Fruit fly (Drosophila melanogaster) whole organism, embryonic: ENCODE results near the gene CG3448.
A peak's percentile ranks its signal among the peaks of the same experiment; 100 is the strongest.

Source experiments
- CG10543 ChIP-seq: fragments of 200-800 bp; sonication (Bioruptor generic); optimal IDR thresholded peaks from 3 replicates; lab custom pipeline; 2017; ENCODE audit warnings: missing biosample characterization, mild to moderate bottlenecking, missing genetic modification characterization, moderate library complexity
- CG11398 ChIP-seq: fragments of 200-800 bp; sonication (Bioruptor generic); optimal IDR thresholded peaks from 2 replicates; lab custom pipeline; 2016; ENCODE audit warnings: missing biosample characterization, missing genetic modification characterization
- CG1603 ChIP-seq: fragments of 200-800 bp; sonication (Bioruptor generic); optimal IDR thresholded peaks from 2 replicates; lab custom pipeline; 2019; ENCODE audit warnings: missing biosample characterization, mild to moderate bottlenecking, missing genetic modification characterization, moderate library complexity
- CG16779 ChIP-seq: fragments of 200-800 bp; sonication (Bioruptor generic); IDR thresholded peaks from 2 replicates; pipeline ENCODE4 v1.3.6; 2022; ENCODE audit warnings: missing biosample characterization, missing genetic modification characterization
- CG16813 ChIP-seq: fragments of 200-800 bp; sonication (Bioruptor generic); IDR thresholded peaks from 3 replicates; pipeline ENCODE4 v1.3.6; 2022; ENCODE audit warnings: missing biosample characterization, missing genetic modification characterization; ENCODE audit not compliant: partially characterized antibody
- CG17361 ChIP-seq: fragments of 200-800 bp; sonication (Bioruptor generic); IDR thresholded peaks from 3 replicates; pipeline ENCODE4 v1.3.6; 2022; ENCODE audit warnings: missing biosample characterization, missing genetic modification characterization
- CG17568 ChIP-seq: fragments of 200-800 bp; sonication (Bioruptor generic); optimal IDR thresholded peaks from 2 replicates; lab custom pipeline; 2018; ENCODE audit warnings: missing biosample characterization, mild to moderate bottlenecking, missing genetic modification characterization, moderate library complexity
- CG17802 ChIP-seq: fragments of 200-800 bp; sonication (Bioruptor generic); optimal IDR thresholded peaks from 2 replicates; lab custom pipeline; 2018; ENCODE audit warnings: missing biosample characterization, mild to moderate bottlenecking, missing genetic modification characterization, moderate library complexity
- CG18764 ChIP-seq: fragments of 200-800 bp; sonication (Bioruptor generic); optimal IDR thresholded peaks from 3 replicates; lab custom pipeline; 2016; ENCODE audit warnings: missing biosample characterization, missing genetic modification characterization
- CG2129 ChIP-seq: fragments of 200-800 bp; sonication (Bioruptor generic); IDR thresholded peaks from 2 replicates; pipeline ENCODE4 v1.3.6; 2022; ENCODE audit warnings: missing biosample characterization, missing genetic modification characterization; ENCODE audit not compliant: partially characterized antibody
- CG3281 ChIP-seq: fragments of 200-800 bp; sonication (Bioruptor generic); optimal IDR thresholded peaks from 3 replicates; lab custom pipeline; 2017; ENCODE audit warnings: missing biosample characterization, mild to moderate bottlenecking, missing genetic modification characterization
- CG33557 ChIP-seq: fragments of 200-800 bp; sonication (Bioruptor generic); optimal IDR thresholded peaks from 2 replicates; lab custom pipeline; 2019; ENCODE audit warnings: missing biosample characterization, mild to moderate bottlenecking, missing genetic modification characterization, moderate library complexity
- CG3726 ChIP-seq: fragments of 200-800 bp; sonication (Bioruptor generic); IDR thresholded peaks from 3 replicates; pipeline ENCODE4, ENCODE4 v1.3.6; 2022; ENCODE audit warnings: missing biosample characterization, missing genetic modification characterization
- CG3847 ChIP-seq: fragments of 200-800 bp; sonication (Bioruptor generic); IDR thresholded peaks from 2 replicates; pipeline ENCODE4 v1.3.6; 2022; ENCODE audit warnings: missing biosample characterization, missing genetic modification characterization
- CG7372 ChIP-seq: fragments of 200-800 bp; sonication (Bioruptor generic); IDR thresholded peaks from 2 replicates; pipeline ENCODE4 v1.3.6; 2022; ENCODE audit warnings: missing biosample characterization, missing genetic modification characterization
- CG8281 ChIP-seq: fragments of 200-800 bp; sonication (Bioruptor generic); optimal IDR thresholded peaks from 2 replicates; lab custom pipeline; 2018; ENCODE audit warnings: missing biosample characterization, mild to moderate bottlenecking, missing genetic modification characterization, moderate library complexity
- CG8478 ChIP-seq: fragments of >200 bp; optimal IDR thresholded peaks from 2 replicates; lab custom pipeline; 2018
- CHES-1-like ChIP-seq: fragments of 200-800 bp; sonication (Bioruptor generic); optimal IDR thresholded peaks from 2 replicates; lab custom pipeline; 2016; ENCODE audit warnings: missing biosample characterization, missing genetic modification characterization
- CoRest ChIP-seq: fragments of 200-800 bp; sonication (Bioruptor generic); optimal IDR thresholded peaks from 3 replicates; lab custom pipeline; 2018; ENCODE audit warnings: missing biosample characterization, mild to moderate bottlenecking, missing genetic modification characterization, moderate library complexity
- Dfd ChIP-seq, 2 experiments: fragments of >200 bp; optimal IDR thresholded peaks; 2 replicates each; lab custom pipeline; 2017; ENCODE audit warnings: missing biosample characterization in 2 of 2, missing genetic modification characterization in 2 of 2
- Doc3 ChIP-seq: fragments of 200-800 bp; sonication (Bioruptor generic); IDR thresholded peaks from 3 replicates; pipeline ENCODE4 v1.3.6; 2022; ENCODE audit warnings: missing biosample characterization, missing genetic modification characterization; ENCODE audit not compliant: partially characterized antibody
- Dp ChIP-seq: fragments of 200-800 bp; sonication (Bioruptor generic); optimal IDR thresholded peaks from 2 replicates; lab custom pipeline; 2018; ENCODE audit warnings: missing biosample characterization, mild to moderate bottlenecking, missing genetic modification characterization, moderate library complexity
- Drgx ChIP-seq: fragments of 200-800 bp; sonication (Bioruptor generic); IDR thresholded peaks from 2 replicates; pipeline ENCODE4 v1.3.6; 2022; ENCODE audit warnings: missing biosample characterization, missing genetic modification characterization
- E2f1 ChIP-seq: fragments of 200-800 bp; sonication (Bioruptor generic); IDR thresholded peaks from 2 replicates; pipeline ENCODE4 v1.3.6; 2022; ENCODE audit warnings: missing biosample characterization, missing genetic modification characterization
- Hand ChIP-seq: fragments of 200-800 bp; sonication (Bioruptor generic); optimal IDR thresholded peaks from 2 replicates; lab custom pipeline; 2017; ENCODE audit warnings: mild to moderate bottlenecking, missing biosample characterization, missing genetic modification reagents, missing genetic modification characterization
- HmgD ChIP-seq: fragments of 200-800 bp; sonication (Bioruptor generic); optimal IDR thresholded peaks from 3 replicates; lab custom pipeline; 2016; ENCODE audit warnings: missing biosample characterization, missing genetic modification characterization
- MBD-R2 ChIP-seq: fragments of 200-800 bp; sonication (Bioruptor generic); IDR thresholded peaks from 2 replicates; pipeline ENCODE4 v1.3.6; 2022; ENCODE audit warnings: missing biosample characterization, missing genetic modification characterization
- Max ChIP-seq: fragments of 200-800 bp; sonication (Bioruptor generic); optimal IDR thresholded peaks from 2 replicates; lab custom pipeline; 2016; ENCODE audit warnings: missing biosample characterization, mild to moderate bottlenecking, missing genetic modification characterization
- Med ChIP-seq: fragments of 200-800 bp; sonication (Bioruptor generic); peaks from one replicate; lab custom pipeline; 2016; ENCODE audit warnings: missing biosample characterization, missing genetic modification characterization, mild to moderate bottlenecking, inconsistent platforms, moderate library complexity
- Nf-YB ChIP-seq: fragments of 200-800 bp; sonication (Bioruptor generic); optimal IDR thresholded peaks from 3 replicates; lab custom pipeline; 2019; ENCODE audit warnings: missing biosample characterization, mild to moderate bottlenecking, missing genetic modification characterization, moderate library complexity
- Rfx ChIP-seq: fragments of 200-800 bp; sonication (Bioruptor generic); IDR thresholded peaks from 2 replicates; pipeline ENCODE4 v1.3.6; 2022; ENCODE audit warnings: missing biosample characterization, missing genetic modification characterization
- Side ChIP-seq: fragments of 200-800 bp; sonication (Bioruptor generic); optimal IDR thresholded peaks from 2 replicates; lab custom pipeline; 2016; ENCODE audit warnings: missing biosample characterization, missing genetic modification characterization
- ap ChIP-seq: fragments of 200-800 bp; sonication (Bioruptor generic); IDR thresholded peaks from 2 replicates; pipeline ENCODE4 v1.3.6; 2022; ENCODE audit warnings: missing biosample characterization, missing genetic modification characterization
- bsh ChIP-seq, 2 experiments: fragments of 200-800 bp; sonication (Bioruptor generic); optimal IDR thresholded peaks; 2 replicates each; lab custom pipeline; 2017 to 2018; ENCODE audit warnings: mild to moderate bottlenecking in 2 of 2, missing biosample characterization in 2 of 2, missing genetic modification characterization in 2 of 2, moderate library complexity in 1 of 2
- caup ChIP-seq: fragments of 200-800 bp; sonication (Bioruptor generic); optimal IDR thresholded peaks from 3 replicates; lab custom pipeline; 2017; ENCODE audit warnings: missing biosample characterization, mild to moderate bottlenecking, missing genetic modification characterization, moderate library complexity; ENCODE audit not compliant: severe bottlenecking
- crc ChIP-seq: fragments of 200-800 bp; sonication (Bioruptor generic); optimal IDR thresholded peaks from 2 replicates; lab custom pipeline; 2016; ENCODE audit warnings: missing biosample characterization, missing genetic modification characterization
- cwo ChIP-seq: fragments of 200-800 bp; sonication (Bioruptor generic); optimal IDR thresholded peaks from 3 replicates; lab custom pipeline; 2017; ENCODE audit warnings: missing biosample characterization, missing genetic modification characterization, mild to moderate bottlenecking, moderate library complexity, missing genetic modification reagents
- dpn ChIP-seq, 2 experiments: fragments of 200-800 bp; sonication (Bioruptor generic); optimal IDR thresholded peaks; 3 replicates each; lab custom pipeline; 2016; ENCODE audit warnings: missing biosample characterization in 2 of 2, missing genetic modification characterization in 2 of 2
- fd102C ChIP-seq: fragments of 200-800 bp; sonication (Bioruptor generic); optimal IDR thresholded peaks from 2 replicates; lab custom pipeline; 2018; ENCODE audit warnings: missing biosample characterization, mild to moderate bottlenecking, missing genetic modification characterization, moderate library complexity
- h ChIP-seq: fragments of >200 bp; optimal IDR thresholded peaks from 2 replicates; lab custom pipeline; 2017
- nau ChIP-seq: fragments of 200-800 bp; sonication (Bioruptor generic); optimal IDR thresholded peaks from 3 replicates; lab custom pipeline; 2017; ENCODE audit warnings: missing biosample characterization, mild to moderate bottlenecking, missing genetic modification characterization, missing genetic modification reagents
- nerfin-1 ChIP-seq: fragments of 200-800 bp; sonication (Bioruptor generic); optimal IDR thresholded peaks from 3 replicates; lab custom pipeline; 2019; ENCODE audit warnings: missing biosample characterization, mild to moderate bottlenecking, missing genetic modification characterization, moderate library complexity
- nmo ChIP-seq: fragments of 200-800 bp; sonication (Bioruptor generic); optimal IDR thresholded peaks from 2 replicates; lab custom pipeline; 2018; ENCODE audit warnings: missing biosample characterization, mild to moderate bottlenecking, missing genetic modification characterization, moderate library complexity
- pan ChIP-seq, 4 experiments: fragments of >200 bp in 3 of 4; fragments of 200-800 bp in 1 of 4; sonication (Bioruptor generic) in 1 of 4; optimal IDR thresholded peaks in 3 of 4; IDR thresholded peaks in 1 of 4; 2 replicates each; pipeline versions ENCODE4 v1.3.6 to Lab custom; 2017 to 2022; ENCODE audit warnings: missing biosample characterization in 2 of 4, missing genetic modification characterization in 2 of 4, mixed read lengths in 1 of 4
- ranshi ChIP-seq: fragments of 200-800 bp; sonication (Bioruptor generic); IDR thresholded peaks from 2 replicates; pipeline ENCODE4 v1.3.6; 2022; ENCODE audit warnings: missing biosample characterization, missing genetic modification characterization
- ro ChIP-seq: fragments of 200-800 bp; sonication (Bioruptor generic); IDR thresholded peaks from 2 replicates; pipeline ENCODE4 v1.3.6; 2022; ENCODE audit warnings: missing biosample characterization, missing genetic modification characterization
- tap ChIP-seq: fragments of 200-800 bp; optimal IDR thresholded peaks from 3 replicates; lab custom pipeline; 2019; ENCODE audit warnings: missing biosample characterization, mild to moderate bottlenecking, missing genetic modification characterization, moderate library complexity
- toy ChIP-seq: fragments of 200-800 bp; sonication (Bioruptor generic); IDR thresholded peaks from 2 replicates; pipeline ENCODE4 v1.3.6; 2022; ENCODE audit warnings: missing biosample characterization, missing genetic modification characterization
- tup ChIP-seq: fragments of 200-800 bp; sonication (Bioruptor generic); optimal IDR thresholded peaks from 2 replicates; lab custom pipeline; 2016; ENCODE audit warnings: missing biosample characterization, mild to moderate bottlenecking, missing genetic modification characterization, moderate library complexity

The CG3448 gene

DNA sequence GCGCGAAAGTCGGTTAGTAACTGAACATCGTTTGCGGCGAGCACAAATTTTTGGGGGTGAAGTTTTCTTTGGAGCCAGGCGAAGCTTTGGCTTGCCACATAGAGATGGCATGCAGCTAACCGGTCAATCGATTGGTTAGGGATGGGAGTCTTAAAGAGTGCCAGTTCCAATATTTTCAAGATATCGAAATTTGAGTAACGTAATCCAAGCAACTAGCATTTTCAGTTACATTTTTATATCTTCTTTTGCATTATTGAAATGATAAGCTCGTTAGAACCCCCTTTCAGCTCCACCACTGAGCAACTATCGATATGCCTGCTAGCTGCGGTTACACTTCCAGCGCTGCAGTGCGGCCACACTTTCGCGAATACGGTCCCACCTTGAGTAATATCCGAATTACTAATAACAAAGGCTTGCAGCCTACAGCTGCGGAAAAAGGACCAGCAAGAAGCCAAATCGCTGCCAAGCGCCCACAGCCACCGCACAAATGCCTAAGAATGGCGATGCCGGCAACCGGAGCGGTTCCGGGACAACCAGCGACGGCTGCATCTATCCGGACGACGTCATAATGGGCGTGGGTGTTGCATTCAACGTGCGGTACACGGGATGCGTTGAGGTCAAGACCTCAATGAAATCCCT, 24.6 kb downstream of the CG3448 start, which contains the start of the genes Atat and Shc (continued):
- TF ChIP-seq caup (peak; percentile 99), nau (GFP tag; lab: Kevin White, UChicago) (peak; percentile 95), E2f1 (GFP tag; lab: Robert Waterston, UW) (peak; percentile 99), cwo (peak; percentile 96), h (lab: Kevin White, UChicago) (no peak), CG11398 (GFP tag; lab: Kevin White, UChicago) (peak; percentile 99), HmgD (GFP tag; lab: Kevin White, UChicago) (peak; percentile 100), dpn (GFP tag; optimal IDR thresholded peaks at IDR 0.05; lab: Kevin White, UChicago) (peak; percentile 100), tap (tag; lab: Kevin White, UChicago) (peak; percentile 95), pan (optimal IDR thresholded peaks at IDR 0.05; lab: Kevin White, UChicago) (no peak), pan (GFP tag; optimal IDR thresholded peaks at IDR 0.05 in 1 of 2, IDR thresholded peaks at IDR 0.05 in 1 of 2) (peak in 1 of 2 experiments; percentile 99), CG7372 (GFP tag; lab: Robert Waterston, UW) (peak; percentile 100), nmo (peak; percentile 99), CG3726 (GFP tag; lab: Robert Waterston, UW) (peak; percentile 99), Side (GFP tag; lab: Kevin White, UChicago) (peak; percentile 99), Hand (peak; percentile 93), CoRest (peak; percentile 99), Nf-YB (peak; percentile 87), MBD-R2 (peak; percentile 100), ro (peak; percentile 98), ap (peak; percentile 99), ranshi (GFP tag; lab: Robert Waterston, UW) (peak; percentile 100), CG33557 (GFP tag; lab: Kevin White, UChicago) (peak; percentile 93), Drgx (GFP tag; lab: Robert Waterston, UW) (peak; percentile 97), CG17361 (GFP tag; lab: Robert Waterston, UW) (peak; percentile 98), Max (GFP tag; lab: Kevin White, UChicago) (peak; percentile 99), CG1603 (tag; lab: Kevin White, UChicago) (peak; percentile 98), CG2129 (GFP tag; lab: Robert Waterston, UW) (peak; percentile 76), CG16813 (GFP tag; lab: Robert Waterston, UW) (peak; percentile 96), bsh (GFP tag; optimal IDR thresholded peaks at IDR 0.05; lab: Kevin White, UChicago) (peak; percentile 72 to 98), nerfin-1 (tag; lab: Kevin White, UChicago) (peak; percentile 95), Doc3 (GFP tag; lab: Robert Waterston, UW) (peak; percentile 90), CG8478 (lab: Kevin White, UChicago) (peak; percentile 55), CG8281 (tag; lab: Kevin White, UChicago) (peak; percentile 92), CG18764 (GFP tag; lab: Kevin White, UChicago) (peak; percentile 99), tup (GFP tag; lab: Kevin White, UChicago) (peak; percentile 99), Dp (peak; percentile 53), CG17802 (tag; lab: Kevin White, UChicago) (peak; percentile 93), CG16779 (GFP tag; lab: Robert Waterston, UW) (peak; percentile 98), Med (GFP tag; lab: Kevin White, UChicago) (peak; percentile 100), fd102C (GFP tag; lab: Kevin White, UChicago) (peak; percentile 77), CG17568 (peak; percentile 95), Dfd (GFP tag; optimal IDR thresholded peaks at IDR 0.05; lab: Kevin White, UChicago) (peak in 1 of 2 experiments; percentile 87), CHES-1-like (GFP tag; lab: Kevin White, UChicago) (peak; percentile 100), crc (GFP tag; lab: Kevin White, UChicago) (peak; percentile 98), CG10543 (peak; percentile 98), toy (peak; percentile 99), CG3281 (GFP tag; lab: Kevin White, UChicago) (peak; percentile 97), Rfx (peak; percentile 100), CG3847 (GFP tag; lab: Robert Waterston, UW) (peak; percentile 100)
